Worm (Caenorhabditis elegans) whole organism, young adult: ENCODE results near the gene M01H9.4.

Experiments used
- B0019.2 ChIP-seq: fragments of 200-800 bp; sonication (Bioruptor generic); conservative IDR thresholded peaks from 2 replicates; pipeline ENCODE4 v1.3.6; 2022; ENCODE audit warnings: missing genetic modification reagents, missing genetic modification characterization, missing compliant biosample characterization
- B0035.1 ChIP-seq: sonication (generic microtip); optimal IDR thresholded peaks from 2 replicates; lab custom pipeline; 2016; ENCODE audit warnings: missing genetic modification characterization, mild to moderate bottlenecking, missing compliant biosample characterization, missing genotype, missing genetic modification reagents
- B0336.3 ChIP-seq: fragments of 200-800 bp; sonication (Bioruptor generic); IDR thresholded peaks from 2 replicates; pipeline ENCODE4 v1.3.6; 2022; ENCODE audit warnings: missing genetic modification characterization, missing compliant biosample characterization
- C17E4.6 ChIP-seq: fragments of 200-800 bp; sonication (Bioruptor generic); IDR thresholded peaks from 2 replicates; pipeline ENCODE4 v1.3.6; 2022; ENCODE audit warnings: missing genetic modification reagents, missing genetic modification characterization, missing compliant biosample characterization
- F33H1.4 ChIP-seq: fragments of 200-800 bp; sonication (Bioruptor generic); IDR thresholded peaks from 2 replicates; pipeline ENCODE4 v1.3.6; 2022; ENCODE audit warnings: missing genetic modification reagents, missing genetic modification characterization, missing compliant biosample characterization
- F49E8.2 ChIP-seq: sonication (generic microtip); optimal IDR thresholded peaks from 3 replicates; lab custom pipeline; 2017; ENCODE audit warnings: missing genetic modification characterization, mild to moderate bottlenecking, missing compliant biosample characterization, antibody characterized with exemption, moderate library complexity; ENCODE audit not compliant: insufficient read depth
- F55B11.4 ChIP-seq: sonication (generic microtip); optimal IDR thresholded peaks from 2 replicates; lab custom pipeline; 2016; ENCODE audit warnings: missing compliant biosample characterization, missing genetic modification characterization, borderline replicate concordance; ENCODE audit not compliant: insufficient read depth
- K12H6.12 ChIP-seq: fragments of 200-800 bp; sonication (Bioruptor generic); optimal IDR thresholded peaks from 2 replicates; lab custom pipeline; 2018; ENCODE audit warnings: mild to moderate bottlenecking, missing genetic modification characterization, missing compliant biosample characterization
- Y56A3A.18 ChIP-seq: fragments of 200-800 bp; sonication (Bioruptor generic); IDR thresholded peaks from 2 replicates; pipeline ENCODE4 v1.3.6; 2022; ENCODE audit warnings: missing genetic modification reagents, missing genetic modification characterization, missing compliant biosample characterization
- Y79H2A.3 ChIP-seq: fragments of 200-800 bp; sonication (Bioruptor generic); conservative IDR thresholded peaks from 2 replicates; pipeline ENCODE4 v1.3.6; 2022; ENCODE audit warnings: missing genetic modification reagents, missing genetic modification characterization, missing compliant biosample characterization
- ZK185.1 ChIP-seq: sonication (generic microtip); optimal IDR thresholded peaks from 2 replicates; lab custom pipeline; 2016; ENCODE audit warnings: mild to moderate bottlenecking, missing genetic modification characterization, missing compliant biosample characterization; ENCODE audit not compliant: poor library complexity, severe bottlenecking
- akir-1 ChIP-seq: fragments of 200-800 bp; sonication (Bioruptor generic); optimal IDR thresholded peaks from 2 replicates; lab custom pipeline; 2018; ENCODE audit warnings: mild to moderate bottlenecking, missing genetic modification characterization, moderate library complexity, missing compliant biosample characterization
- ama-1 ChIP-seq, 3 experiments: fragments of 150-350 bp in 1 of 3; sonication (generic microtip) in 2 of 3; optimal IDR thresholded peaks; 2 replicates each; lab custom pipeline; 2014 to 2018; ENCODE audit warnings: missing biosample characterization in 2 of 3, missing genetic modification characterization in 2 of 3, missing genetic modification reagents in 2 of 3
- atf-7 ChIP-seq: sonication (generic microtip); optimal IDR thresholded peaks from 2 replicates; lab custom pipeline; 2017; ENCODE audit warnings: mild to moderate bottlenecking, missing genetic modification characterization, missing compliant biosample characterization
- attf-3 ChIP-seq: fragments of 200-800 bp; sonication (Bioruptor generic); conservative IDR thresholded peaks from 2 replicates; pipeline ENCODE4 v1.3.6; 2022; ENCODE audit warnings: missing genetic modification reagents, missing genetic modification characterization, missing compliant biosample characterization
- attf-5 ChIP-seq: fragments of 200-800 bp; sonication (Bioruptor generic); optimal IDR thresholded peaks from 2 replicates; lab custom pipeline; 2018; ENCODE audit warnings: mild to moderate bottlenecking, missing genetic modification characterization, missing compliant biosample characterization
- bed-1 ChIP-seq: fragments of 200-800 bp; sonication (Bioruptor generic); IDR thresholded peaks from 2 replicates; pipeline ENCODE4 v1.3.6; 2022; ENCODE audit warnings: missing genetic modification reagents, missing genetic modification characterization, missing compliant biosample characterization
- ccch-3 ChIP-seq: fragments of 200-800 bp; sonication (Bioruptor generic); optimal IDR thresholded peaks from 2 replicates; lab custom pipeline; 2018; ENCODE audit warnings: mild to moderate bottlenecking, missing genetic modification characterization, missing compliant biosample characterization
- ceh-40 ChIP-seq: fragments of 200-800 bp; sonication (Bioruptor generic); IDR thresholded peaks from 2 replicates; pipeline ENCODE4 v1.3.6; 2022; ENCODE audit warnings: missing genetic modification characterization, missing compliant biosample characterization
- ceh-58 ChIP-seq: fragments of 200-800 bp; sonication (Bioruptor generic); IDR thresholded peaks from 2 replicates; pipeline ENCODE4 v1.3.6; 2022; ENCODE audit warnings: missing genetic modification characterization, missing compliant biosample characterization
- ceh-91 ChIP-seq: fragments of 200-800 bp; sonication (Bioruptor generic); IDR thresholded peaks from 2 replicates; pipeline ENCODE4 v1.3.6; 2022; ENCODE audit warnings: missing genetic modification reagents, missing genetic modification characterization, missing compliant biosample characterization
- dpff-1 ChIP-seq: sonication (generic microtip); optimal IDR thresholded peaks from 2 replicates; lab custom pipeline; 2017; ENCODE audit warnings: mild to moderate bottlenecking, missing genetic modification characterization, missing compliant biosample characterization
- egl-44 ChIP-seq: fragments of 200-800 bp; sonication (Bioruptor generic); IDR thresholded peaks from 2 replicates; pipeline ENCODE4 v1.3.6; 2022; ENCODE audit warnings: missing genetic modification reagents, missing genetic modification characterization, missing compliant biosample characterization
- egrh-3 ChIP-seq: fragments of 200-800 bp; sonication (Bioruptor generic); IDR thresholded peaks from 2 replicates; pipeline ENCODE4 v1.3.6; 2022; ENCODE audit warnings: missing genetic modification reagents, missing genetic modification characterization, missing compliant biosample characterization
- ekl-4 ChIP-seq: fragments of 200-800 bp; sonication (Bioruptor generic); IDR thresholded peaks from 2 replicates; pipeline ENCODE4 v1.3.6; 2022; ENCODE audit warnings: missing genetic modification reagents, missing genetic modification characterization, missing compliant biosample characterization
- hmg-1.2 ChIP-seq: fragments of 200-800 bp; sonication (Bioruptor generic); IDR thresholded peaks from 2 replicates; pipeline ENCODE4 v1.3.6; 2022; ENCODE audit warnings: missing genetic modification reagents, missing genetic modification characterization, missing compliant biosample characterization
- let-607 ChIP-seq, 2 experiments: fragments of 200-800 bp in 1 of 2; sonication (Bioruptor generic) in 1 of 2; sonication (generic microtip) in 1 of 2; optimal IDR thresholded peaks; 2 replicates each; lab custom pipeline; 2016 to 2018; ENCODE audit warnings: mild to moderate bottlenecking in 2 of 2, missing compliant biosample characterization in 2 of 2, missing genetic modification characterization in 2 of 2, moderate library complexity in 2 of 2, missing genotype in 1 of 2
- lin-26 ChIP-seq: fragments of 200-800 bp; sonication (Bioruptor generic); IDR thresholded peaks from 2 replicates; pipeline ENCODE4 v1.3.6; 2022; ENCODE audit warnings: missing genetic modification reagents, missing genetic modification characterization, missing compliant biosample characterization
- lin-35 ChIP-seq, 3 experiments: fragments of 150-350 bp in 2 of 3; sonication (generic microtip) in 1 of 3; optimal IDR thresholded peaks; 2 replicates each; lab custom pipeline; 2014 to 2018; ENCODE audit warnings: missing biosample characterization in 3 of 3, missing genetic modification characterization in 3 of 3, missing genetic modification reagents in 3 of 3
- lin-40 ChIP-seq: sonication (generic microtip); optimal IDR thresholded peaks from 2 replicates; lab custom pipeline; 2016; ENCODE audit warnings: missing genetic modification characterization, mild to moderate bottlenecking, missing compliant biosample characterization, missing genotype, missing genetic modification reagents
- lin-54 ChIP-seq: fragments of 200-800 bp; sonication (Bioruptor generic); optimal IDR thresholded peaks from 2 replicates; lab custom pipeline; 2018; ENCODE audit warnings: mild to moderate bottlenecking, missing genetic modification characterization, missing compliant biosample characterization
- madf-8 ChIP-seq: fragments of 200-800 bp; sonication (Bioruptor generic); conservative IDR thresholded peaks from 2 replicates; pipeline ENCODE4 v1.3.6; 2022; ENCODE audit warnings: missing genetic modification reagents, missing genetic modification characterization, missing compliant biosample characterization
- mcd-1 ChIP-seq: fragments of 200-800 bp; sonication (Bioruptor generic); IDR thresholded peaks from 2 replicates; pipeline ENCODE4 v1.3.6; 2022; ENCODE audit warnings: missing genetic modification reagents, missing genetic modification characterization, missing compliant biosample characterization
- nfyb-1 ChIP-seq: fragments of 200-800 bp; sonication (Bioruptor generic); IDR thresholded peaks from 2 replicates; pipeline ENCODE4 v1.3.6; 2022; ENCODE audit warnings: missing genetic modification reagents, missing genetic modification characterization, missing compliant biosample characterization
- nhr-27 ChIP-seq: fragments of 200-800 bp; sonication (Bioruptor generic); optimal IDR thresholded peaks from 2 replicates; lab custom pipeline; 2018; ENCODE audit warnings: mild to moderate bottlenecking, missing genetic modification characterization, moderate library complexity, missing compliant biosample characterization
- pbrm-1 ChIP-seq: fragments of 200-800 bp; sonication (Bioruptor generic); IDR thresholded peaks from 2 replicates; pipeline ENCODE4 v1.3.6; 2022; ENCODE audit warnings: missing genetic modification reagents, missing genetic modification characterization, missing compliant biosample characterization
- snpc-4 ChIP-seq, 5 experiments: fragments of 150-350 bp in 1 of 5; sonication (generic microtip) in 4 of 5; optimal IDR thresholded peaks; 2 replicates each; lab custom pipeline; 2014 to 2018; ENCODE audit warnings: missing genetic modification characterization in 5 of 5, missing biosample characterization in 3 of 5, antibody characterized with exemption in 2 of 5, mild to moderate bottlenecking in 2 of 5, missing compliant biosample characterization in 2 of 5, missing genotype in 2 of 5, moderate library complexity in 2 of 5, missing genetic modification reagents in 1 of 5
- tbp1 ChIP-seq: fragments of 200-800 bp; sonication (Bioruptor generic); optimal IDR thresholded peaks from 2 replicates; lab custom pipeline; 2018; ENCODE audit warnings: mild to moderate bottlenecking, missing genetic modification characterization, missing compliant biosample characterization
- zfh-2 ChIP-seq: fragments of 200-800 bp; sonication (Bioruptor generic); conservative IDR thresholded peaks from 2 replicates; pipeline ENCODE4 v1.3.6; 2022; ENCODE audit warnings: missing genetic modification reagents, missing genetic modification characterization, missing compliant biosample characterization
- ztf-18 ChIP-seq: sonication (generic microtip); optimal IDR thresholded peaks from 2 replicates; lab custom pipeline; 2016; ENCODE audit warnings: missing genotype, mild to moderate bottlenecking, missing genetic modification characterization, missing compliant biosample characterization

The M01H9.4 gene

ce11 chrIV:4454330-4455173, 28.2 kb downstream of the M01H9.4 start, which contains the start of gene R08C7.11:
Gene R08C7.11 (minus strand): TSS chrIV:4454937.
- TF ChIP-seq zfh-2 (peak; percentile 88), atf-7 (tag; lab: Kevin White, UChicago) (peak; percentile 53), lin-40 (tag; lab: Kevin White, UChicago) (peak; percentile 32), hmg-1.2 (GFP tag; lab: Robert Waterston, UW) (peak; percentile 45; the same call in 1 of the 2 replicates), ccch-3 (GFP tag; lab: Kevin White, UChicago) (no peak), B0336.3 (GFP tag; lab: Robert Waterston, UW) (peak; percentile 36; the same call in 1 of the 2 replicates), snpc-4 (GFP tag; optimal IDR thresholded peaks at IDR 0.05; lab: Kevin White, UChicago) (no peak), snpc-4 (tag; optimal IDR thresholded peaks at IDR 0.05; lab: Kevin White, UChicago) (peak in 1 of 4 experiments; percentile 28), K12H6.12 (peak; percentile 5), Y56A3A.18 (GFP tag; lab: Robert Waterston, UW) (0 out of 2 replicates have a peak, but pooled peaks have one; percentile 40), egrh-3 (GFP tag; lab: Robert Waterston, UW) (peak; percentile 49), mcd-1 (GFP tag; lab: Robert Waterston, UW) (peak; percentile 7; the same call in 1 of the 2 replicates), ama-1 (optimal IDR thresholded peaks at IDR 0.05; lab: Kevin White, UChicago) (no peak), ama-1 (GFP tag; optimal IDR thresholded peaks at IDR 0.05; lab: Kevin White, UChicago) (no peak), nfyb-1 (GFP tag; lab: Robert Waterston, UW) (no peak), egl-44 (GFP tag; lab: Robert Waterston, UW) (peak; percentile 71; the same call in 1 of the 2 replicates)

ce11 chrIV:4451576-4451975, 31.1 kb downstream of the M01H9.4 start, which contains the start of gene R08C7.1:
Gene R08C7.1 (plus strand): TSS chrIV:4451876.
- TF ChIP-seq hmg-1.2 (GFP tag; lab: Robert Waterston, UW): peak; percentile 50; the same call in 1 of the 2 replicates
- no peak for TF ChIP-seq ekl-4 (GFP tag; lab: Robert Waterston, UW)
- TF ChIP-seq ccch-3 (GFP tag; lab: Kevin White, UChicago): no peak

- TF ChIP-seq B0019.2 (GFP tag; lab: Robert Waterston, UW) (no peak), ZK185.1 (peak; percentile 72), bed-1 (GFP tag; lab: Robert Waterston, UW) (no peak), Y79H2A.3 (GFP tag; lab: Robert Waterston, UW) (peak; percentile 40; the same call in 1 of the 2 replicates), nhr-27 (tag; lab: Kevin White, UChicago) (no peak), ceh-40 (no peak), pbrm-1 (GFP tag; lab: Robert Waterston, UW) (0 out of 2 replicates have a peak, but pooled peaks have one; percentile 40), ztf-18 (tag; lab: Kevin White, UChicago) (peak; percentile 40), B0035.1 (tag; lab: Kevin White, UChicago) (peak; percentile 30), nfyb-1 (GFP tag; lab: Robert Waterston, UW) (peak; percentile 82), ceh-58 (GFP tag; lab: Robert Waterston, UW) (0 out of 2 replicates have a peak, but pooled peaks have one; percentile 41), attf-3 (0 out of 2 replicates have a peak, but pooled peaks have one; percentile 9), lin-35 (GFP tag; optimal IDR thresholded peaks at IDR 0.05; lab: Kevin White, UChicago) (peak in 1 of 3 experiments; percentile 50), lin-26 (GFP tag; lab: Robert Waterston, UW) (peak; percentile 58; the same call in 1 of the 2 replicates), egl-44 (GFP tag; lab: Robert Waterston, UW) (0 out of 2 replicates have a peak, but pooled peaks have one; percentile 24), F55B11.4 (tag; lab: Kevin White, UChicago) (no peak), attf-5 (peak; percentile 42), C17E4.6 (GFP tag; lab: Robert Waterston, UW) (0 out of 2 replicates have a peak, but pooled peaks have one; percentile 16), ceh-91 (peak; percentile 22), madf-8 (GFP tag; lab: Robert Waterston, UW) (no peak), let-607 (tag; optimal IDR thresholded peaks at IDR 0.05; lab: Kevin White, UChicago) (no peak), F33H1.4 (GFP tag; lab: Robert Waterston, UW) (peak; percentile 39), dpff-1 (tag; lab: Kevin White, UChicago) (peak; percentile 7), F49E8.2 (peak; percentile 41), akir-1 (GFP tag; lab: Kevin White, UChicago) (no peak), tbp1 (GFP tag; lab: Kevin White, UChicago) (peak; percentile 43), lin-54 (GFP tag; lab: Kevin White, UChicago) (peak; percentile 4)
Observed at ce11 chrIV:4449843-4450242, 32.9 kb downstream of the M01H9.4 start.
